Worm (Caenorhabditis elegans) whole organism, L1 larva: Measurements from ENCODE around the gene Y38E10A.28.

Experiments
- ces-1 ChIP-seq: fragments of 150-350 bp; optimal IDR thresholded peaks from 2 replicates; lab custom pipeline; 2014; ENCODE audit warnings: missing biosample characterization, missing genetic modification reagents, missing genetic modification characterization
- egl-13 ChIP-seq: sonication (generic microtip); optimal IDR thresholded peaks from 2 replicates; lab custom pipeline; 2016; ENCODE audit warnings: missing genotype, missing genetic modification reagents, missing genetic modification characterization, missing compliant biosample characterization
- elt-2 ChIP-seq: sonication (generic microtip); optimal IDR thresholded peaks from 2 replicates; lab custom pipeline; 2016; ENCODE audit warnings: missing genetic modification characterization, mild to moderate bottlenecking, inconsistent platforms, missing compliant biosample characterization, missing genetic modification reagents
- fkh-10 ChIP-seq: sonication (generic microtip); optimal IDR thresholded peaks from 2 replicates; lab custom pipeline; 2017; ENCODE audit warnings: missing biosample characterization, missing genetic modification reagents, missing genetic modification characterization
- mep-1 ChIP-seq: fragments of 150-350 bp; optimal IDR thresholded peaks from 2 replicates; lab custom pipeline; 2014; ENCODE audit warnings: missing biosample characterization, missing genetic modification characterization
- swsn-7 ChIP-seq: sonication (generic microtip); optimal IDR thresholded peaks from 2 replicates; lab custom pipeline; 2016; ENCODE audit warnings: missing genetic modification characterization, missing compliant biosample characterization

DNA sequence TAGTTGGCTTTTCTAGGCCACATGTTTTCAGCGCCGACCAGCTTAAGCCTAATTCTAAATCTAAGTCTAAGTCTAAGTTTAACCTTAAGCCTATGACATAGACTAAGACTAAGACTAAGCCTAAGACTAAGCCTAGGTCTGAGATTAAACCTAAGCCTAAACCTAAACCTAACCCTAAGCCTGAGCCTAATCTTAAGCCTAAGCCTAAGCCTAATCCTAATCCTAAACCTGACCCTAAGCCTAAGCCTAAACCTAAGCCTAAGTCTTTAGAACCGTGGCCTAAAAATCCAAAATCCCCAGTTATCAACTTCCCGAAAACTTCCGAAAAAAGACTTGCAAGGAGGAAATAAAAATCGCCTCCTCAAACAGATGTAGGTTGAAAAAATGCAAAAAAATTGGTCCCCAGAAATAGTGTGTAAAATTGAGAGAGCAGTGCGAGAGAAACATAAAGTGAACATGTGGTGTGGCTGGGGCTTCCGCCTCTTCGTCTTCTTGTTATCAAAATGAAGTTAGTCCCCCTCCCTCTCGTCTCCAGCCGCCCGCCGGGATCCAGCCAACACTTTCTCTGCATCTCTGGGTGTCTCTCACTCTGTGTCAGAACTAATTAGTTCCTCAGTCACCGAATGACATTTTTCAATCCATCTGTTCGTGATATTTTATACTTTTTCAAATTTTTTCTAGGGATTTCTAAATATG is 30.3 kb downstream of the Y38E10A.28 start:
- TF ChIP-seq fkh-10 (GFP tag; lab: Kevin White, UChicago) (no peak), ces-1 (GFP tag; lab: Kevin White, UChicago) (no peak), elt-2 (no peak), egl-13 (tag; lab: Kevin White, UChicago) (no peak), swsn-7 (peak; percentile 24), mep-1 (tag; lab: Kevin White, UChicago) (peak; percentile 18)
